Worm (Caenorhabditis elegans) whole organism, L4 larva: ENCODE results near the gene nhr-182.

ENCODE experiments used
- F10B5.3 ChIP-seq: sonication (generic microtip); optimal IDR thresholded peaks from 2 replicates; lab custom pipeline; 2016; ENCODE audit warnings: mild to moderate bottlenecking, missing genetic modification characterization, missing compliant biosample characterization
- F26F4.8 ChIP-seq: fragments of 200-800 bp; sonication (Bioruptor generic); conservative IDR thresholded peaks from 2 replicates; pipeline ENCODE4 v1.3.6; 2022; ENCODE audit warnings: missing genetic modification characterization, missing compliant biosample characterization
- F37D6.2 ChIP-seq: sonication (generic microtip); optimal IDR thresholded peaks from 2 replicates; lab custom pipeline; 2016; ENCODE audit warnings: mild to moderate bottlenecking, missing genetic modification characterization, missing compliant biosample characterization
- F44E2.7 ChIP-seq: fragments of 200-800 bp; sonication (Bioruptor generic); IDR thresholded peaks from 2 replicates; pipeline ENCODE4 v2.1.2; 2022; ENCODE audit warnings: missing genetic modification characterization, missing compliant biosample characterization
- T26A8.4 ChIP-seq: fragments of 200-800 bp; sonication (Bioruptor generic); IDR thresholded peaks from 2 replicates; pipeline ENCODE4 v1.3.6; 2022; ENCODE audit warnings: missing genetic modification characterization, missing compliant biosample characterization
- Y48G9A.11 ChIP-seq: fragments of 200-800 bp; sonication (Bioruptor generic); IDR thresholded peaks from 2 replicates; pipeline ENCODE4 v1.3.6; 2022; ENCODE audit warnings: missing genetic modification reagents, missing genetic modification characterization, missing compliant biosample characterization
- Y5F2A.4 ChIP-seq: fragments of 200-800 bp; sonication (Bioruptor generic); optimal IDR thresholded peaks from 2 replicates; lab custom pipeline; 2018; ENCODE audit warnings: mild to moderate bottlenecking, missing genetic modification characterization, missing compliant biosample characterization
- ZK337.2 ChIP-seq: fragments of 200-800 bp; sonication (Bioruptor generic); IDR thresholded peaks from 2 replicates; pipeline ENCODE4 v1.3.6; 2022; ENCODE audit warnings: missing genetic modification reagents, missing genetic modification characterization, missing compliant biosample characterization
- ceh-44 ChIP-seq: fragments of 200-800 bp; sonication (Bioruptor generic); IDR thresholded peaks from 2 replicates; pipeline ENCODE4 v1.3.6; 2022; ENCODE audit warnings: missing genetic modification reagents, missing genetic modification characterization, missing compliant biosample characterization
- ceh-62 ChIP-seq: sonication (generic microtip); optimal IDR thresholded peaks from 2 replicates; lab custom pipeline; 2017; ENCODE audit warnings: missing biosample characterization, missing genetic modification characterization
- ceh-82 ChIP-seq: sonication (generic microtip); optimal IDR thresholded peaks from 2 replicates; lab custom pipeline; 2017; ENCODE audit warnings: missing biosample characterization, missing genetic modification characterization
- cey-2 ChIP-seq: sonication (generic microtip); optimal IDR thresholded peaks from 3 replicates; lab custom pipeline; 2017; ENCODE audit warnings: missing genetic modification characterization, mild to moderate bottlenecking, missing compliant biosample characterization, antibody characterized with exemption, borderline replicate concordance; ENCODE audit not compliant: insufficient read depth
- ctbp-1 ChIP-seq: fragments of 200-800 bp; sonication (Bioruptor generic); IDR thresholded peaks from 2 replicates; pipeline ENCODE4 v1.3.6; 2022; ENCODE audit warnings: missing genetic modification reagents, missing genetic modification characterization, missing compliant biosample characterization
- daf-16 ChIP-seq, 3 experiments: sonication (generic microtip); optimal IDR thresholded peaks; 2 replicates each; lab custom pipeline; 2016 to 2017; ENCODE audit warnings: missing genetic modification characterization in 3 of 3, missing genetic modification reagents in 3 of 3, mild to moderate bottlenecking in 2 of 3, missing compliant biosample characterization in 2 of 3, missing biosample characterization in 1 of 3, moderate library complexity in 1 of 3
- dmd-9 ChIP-seq: fragments of 200-800 bp; sonication (Bioruptor generic); IDR thresholded peaks from 2 replicates; pipeline ENCODE4 v1.3.6; 2022; ENCODE audit warnings: missing genetic modification reagents, missing genetic modification characterization, missing compliant biosample characterization
- dve-1 ChIP-seq: sonication (generic microtip); optimal IDR thresholded peaks from 2 replicates; lab custom pipeline; 2017; ENCODE audit warnings: antibody characterized with exemption, mild to moderate bottlenecking, missing genetic modification characterization, missing compliant biosample characterization; ENCODE audit not compliant: insufficient read depth
- fkh-10 ChIP-seq: fragments of 150-350 bp; optimal IDR thresholded peaks from 2 replicates; lab custom pipeline; 2014; ENCODE audit warnings: missing biosample characterization, missing genetic modification reagents, missing genetic modification characterization
- fos-1 ChIP-seq: fragments of 150-350 bp; optimal IDR thresholded peaks from 2 replicates; lab custom pipeline; 2014; ENCODE audit warnings: missing biosample characterization, missing genetic modification characterization
- hif-1 ChIP-seq, 2 experiments: sonication (generic microtip); optimal IDR thresholded peaks; 2 replicates each; lab custom pipeline; 2016 to 2017; ENCODE audit warnings: missing compliant biosample characterization in 2 of 2, missing genetic modification characterization in 2 of 2, missing genetic modification reagents in 2 of 2, missing genotype in 2 of 2, mild to moderate bottlenecking in 1 of 2
- jun-1 ChIP-seq: fragments of 150-350 bp; optimal IDR thresholded peaks from 2 replicates; lab custom pipeline; 2014; ENCODE audit warnings: missing biosample characterization, missing genetic modification reagents, missing genetic modification characterization
- lim-7 ChIP-seq: fragments of 200-800 bp; sonication (Bioruptor generic); IDR thresholded peaks from 2 replicates; pipeline ENCODE4 v1.3.6; 2022; ENCODE audit warnings: missing genetic modification characterization, missing compliant biosample characterization
- lin-13 ChIP-seq: fragments of 150-350 bp; optimal IDR thresholded peaks from 2 replicates; lab custom pipeline; 2014; ENCODE audit warnings: missing biosample characterization, missing genetic modification reagents, missing genetic modification characterization
- lin-15B ChIP-seq: fragments of 150-350 bp; sonication (generic microtip); optimal IDR thresholded peaks from 3 replicates; lab custom pipeline; 2014; ENCODE audit warnings: missing biosample characterization, missing genetic modification characterization
- lin-29 ChIP-seq: fragments of 200-800 bp; sonication (Bioruptor generic); IDR thresholded peaks from 2 replicates; pipeline ENCODE4 v1.3.6; 2022; ENCODE audit warnings: missing genetic modification reagents, missing genetic modification characterization, missing compliant biosample characterization
- lin-38 ChIP-seq: fragments of 200-800 bp; sonication (Bioruptor generic); IDR thresholded peaks from 2 replicates; pipeline ENCODE4 v1.3.6; 2022; ENCODE audit warnings: missing genetic modification reagents, missing genetic modification characterization, missing compliant biosample characterization
- lir-3 ChIP-seq: sonication (generic microtip); optimal IDR thresholded peaks from 2 replicates; lab custom pipeline; 2016; ENCODE audit warnings: mild to moderate bottlenecking, missing genetic modification characterization, missing compliant biosample characterization
- madf-9 ChIP-seq: fragments of 200-800 bp; sonication (Bioruptor generic); conservative IDR thresholded peaks from 2 replicates; pipeline ENCODE4 v1.3.6; 2022; ENCODE audit warnings: missing genetic modification reagents, missing genetic modification characterization, missing compliant biosample characterization
- mep-1 ChIP-seq: fragments of 150-350 bp; sonication (generic microtip); optimal IDR thresholded peaks from 3 replicates; lab custom pipeline; 2014; ENCODE audit warnings: missing biosample characterization, missing genetic modification characterization
- nhr-10 ChIP-seq: fragments of 150-350 bp; optimal IDR thresholded peaks from 2 replicates; lab custom pipeline; 2014; ENCODE audit warnings: missing biosample characterization, missing genetic modification characterization
- nhr-11 ChIP-seq: fragments of 150-350 bp; optimal IDR thresholded peaks from 2 replicates; lab custom pipeline; 2014; ENCODE audit warnings: missing biosample characterization, missing genetic modification characterization
- nhr-25 ChIP-seq: sonication (generic microtip); optimal IDR thresholded peaks from 2 replicates; lab custom pipeline; 2017; ENCODE audit warnings: missing genetic modification characterization, mild to moderate bottlenecking, missing compliant biosample characterization, antibody characterized with exemption, moderate library complexity, borderline replicate concordance; ENCODE audit not compliant: insufficient read depth
- nhr-41 ChIP-seq: fragments of 200-800 bp; sonication (Bioruptor generic); IDR thresholded peaks from 2 replicates; pipeline ENCODE4 v1.3.6; 2022; ENCODE audit warnings: missing genetic modification reagents, missing genetic modification characterization, missing compliant biosample characterization
- nhr-48 ChIP-seq: sonication (generic microtip); optimal IDR thresholded peaks from 2 replicates; lab custom pipeline; 2016; ENCODE audit warnings: mild to moderate bottlenecking, missing genetic modification characterization, missing compliant biosample characterization
- nhr-6 ChIP-seq: fragments of 150-350 bp; optimal IDR thresholded peaks from 2 replicates; lab custom pipeline; 2014; ENCODE audit warnings: missing biosample characterization, missing genetic modification characterization
- nhr-76 ChIP-seq: fragments of 150-350 bp; optimal IDR thresholded peaks from 2 replicates; lab custom pipeline; 2014; ENCODE audit warnings: missing biosample characterization, missing genetic modification characterization
- php-3 ChIP-seq: fragments of 200-800 bp; sonication (Bioruptor generic); IDR thresholded peaks from 2 replicates; pipeline ENCODE4 v1.3.6; 2022; ENCODE audit warnings: missing genetic modification reagents, missing genetic modification characterization, missing compliant biosample characterization
- rbr-2 ChIP-seq: sonication (generic microtip); optimal IDR thresholded peaks from 2 replicates; lab custom pipeline; 2016; ENCODE audit warnings: missing genotype, missing genetic modification characterization, missing compliant biosample characterization
- sdz-12 ChIP-seq: fragments of 200-800 bp; sonication (Bioruptor generic); optimal IDR thresholded peaks from 2 replicates; lab custom pipeline; 2018; ENCODE audit warnings: mild to moderate bottlenecking, missing genetic modification characterization, missing compliant biosample characterization
- skn-1 ChIP-seq: fragments of 150-350 bp; optimal IDR thresholded peaks from 2 replicates; lab custom pipeline; 2014; ENCODE audit warnings: missing biosample characterization, missing genetic modification characterization
- snpc-1.2 ChIP-seq: fragments of 200-800 bp; sonication (Bioruptor generic); IDR thresholded peaks from 2 replicates; pipeline ENCODE4 v1.3.6; 2022; ENCODE audit warnings: missing genetic modification reagents, missing genetic modification characterization, missing compliant biosample characterization
- spr-3 ChIP-seq: fragments of 200-800 bp; sonication (Bioruptor generic); optimal IDR thresholded peaks from 2 replicates; lab custom pipeline; 2018; ENCODE audit warnings: mild to moderate bottlenecking, missing genetic modification characterization, missing compliant biosample characterization
- tag-97 ChIP-seq: fragments of 200-800 bp; sonication (Bioruptor generic); IDR thresholded peaks from 2 replicates; pipeline ENCODE4 v1.3.6; 2022; ENCODE audit warnings: missing genetic modification characterization, missing compliant biosample characterization
- unc-39 ChIP-seq: sonication (generic microtip); optimal IDR thresholded peaks from 2 replicates; lab custom pipeline; 2017; ENCODE audit warnings: missing biosample characterization, missing genetic modification characterization
- zag-1 ChIP-seq: fragments of 150-350 bp; optimal IDR thresholded peaks from 2 replicates; lab custom pipeline; 2014; ENCODE audit warnings: missing biosample characterization, missing genetic modification characterization
- zfp-2 ChIP-seq: sonication (generic microtip); optimal IDR thresholded peaks from 2 replicates; lab custom pipeline; 2016; ENCODE audit warnings: mild to moderate bottlenecking, missing genetic modification characterization, missing compliant biosample characterization
- zfp-3 ChIP-seq: fragments of 200-800 bp; sonication (Bioruptor generic); conservative IDR thresholded peaks from 2 replicates; pipeline ENCODE4 v1.3.6; 2022; ENCODE audit warnings: missing genetic modification reagents, missing genetic modification characterization, missing compliant biosample characterization
- zip-11 ChIP-seq: fragments of 200-800 bp; sonication (Bioruptor generic); IDR thresholded peaks from 2 replicates; pipeline ENCODE4 v1.3.6; 2022; ENCODE audit warnings: missing genetic modification characterization, missing compliant biosample characterization
- zip-2 ChIP-seq: fragments of 150-350 bp; optimal IDR thresholded peaks from 2 replicates; lab custom pipeline; 2014; ENCODE audit warnings: missing biosample characterization, missing genetic modification characterization
- ztf-7 ChIP-seq: fragments of 150-350 bp; optimal IDR thresholded peaks from 2 replicates; lab custom pipeline; 2014; ENCODE audit warnings: missing biosample characterization, missing genetic modification characterization

nhr-182 gene

DNA sequence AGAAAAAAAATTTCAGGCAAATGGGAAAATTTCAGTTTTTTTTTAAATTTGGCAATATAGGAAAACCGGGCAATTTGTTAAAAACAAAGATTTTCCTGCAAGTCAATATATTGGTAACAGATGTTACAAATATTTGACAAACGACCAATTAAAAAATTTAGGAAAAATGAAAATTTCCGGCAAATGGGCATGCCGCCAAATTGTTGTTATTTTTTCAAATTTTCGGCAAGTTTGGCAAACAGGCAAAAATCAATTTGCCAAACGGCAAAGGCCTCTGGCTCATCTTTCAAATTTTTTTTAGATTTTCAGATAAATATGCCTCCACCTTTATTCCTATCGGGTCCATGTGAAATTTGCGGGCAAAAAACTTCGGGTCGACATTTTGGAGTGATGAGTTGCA, 38.0 kb downstream of the nhr-182 start, which contains the start of gene nhr-128 (continued):
- TF ChIP-seq ceh-62 (tag; lab: Kevin White, UChicago) (no peak), fos-1 (tag; lab: Kevin White, UChicago) (no peak)

DNA sequence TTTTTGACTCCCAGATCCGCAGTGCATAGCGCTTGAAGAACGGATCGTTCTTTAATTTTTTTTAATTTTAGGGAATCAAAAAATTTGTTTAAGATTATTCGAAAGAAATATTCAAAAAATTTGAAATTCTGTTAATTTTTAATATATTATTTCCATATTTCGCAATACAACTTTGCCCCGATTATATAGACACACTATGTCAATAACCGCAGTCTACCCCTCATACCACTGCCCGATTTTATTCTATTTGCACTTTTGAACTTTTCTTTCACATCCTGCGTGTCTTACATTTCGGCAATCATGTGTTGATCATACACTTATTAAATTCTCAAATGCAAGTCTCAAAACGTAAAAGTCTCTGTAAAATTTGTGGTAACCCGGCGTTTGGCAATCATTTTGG, 40.9 kb downstream of the nhr-182 start, which contains the start of gene nhr-56:
Gene nhr-56, plus strand, starts transcription at position 202 of the 400 bp plus-strand sequence.
- no peak for TF ChIP-seq zip-2
- no peak for TF ChIP-seq nhr-41 (GFP tag; lab: Robert Waterston, UW)
- TF ChIP-seq jun-1 (tag; lab: Kevin White, UChicago): no peak
- TF ChIP-seq mep-1 (tag; lab: Kevin White, UChicago): peak; percentile 54
- no peak for TF ChIP-seq skn-1 (tag; lab: Kevin White, UChicago)
- TF ChIP-seq ZK337.2 (GFP tag; lab: Robert Waterston, UW): no peak
- TF ChIP-seq spr-3 (GFP tag; lab: Kevin White, UChicago): no peak
- no peak for TF ChIP-seq dmd-9 (GFP tag; lab: Robert Waterston, UW)
- peak; percentile 20 for TF ChIP-seq nhr-6 (tag; lab: Kevin White, UChicago)
- no peak for TF ChIP-seq ceh-62 (tag; lab: Kevin White, UChicago)
- no peak for TF ChIP-seq ztf-7 (tag; lab: Kevin White, UChicago)
- TF ChIP-seq fos-1 (tag; lab: Kevin White, UChicago): no peak
- no peak for TF ChIP-seq nhr-76
- no peak for TF ChIP-seq ctbp-1
- TF ChIP-seq fkh-10 (GFP tag; lab: Kevin White, UChicago): no peak
- TF ChIP-seq lin-29 (GFP tag; lab: Robert Waterston, UW): no peak
- no peak for TF ChIP-seq F44E2.7 (GFP tag; lab: Robert Waterston, UW)
- no peak for TF ChIP-seq zfp-2 (tag; lab: Kevin White, UChicago)
- no peak for TF ChIP-seq zip-11
- TF ChIP-seq ceh-44 (GFP tag; lab: Robert Waterston, UW): no peak
- no peak for TF ChIP-seq T26A8.4 (GFP tag; lab: Robert Waterston, UW)
- no peak for TF ChIP-seq F26F4.8 (GFP tag; lab: Robert Waterston, UW)
- no peak for TF ChIP-seq nhr-10 (tag; lab: Kevin White, UChicago)
- no peak for TF ChIP-seq Y5F2A.4
- TF ChIP-seq madf-9: no peak
- TF ChIP-seq lin-13 (GFP tag; lab: Kevin White, UChicago): no peak
- no peak for TF ChIP-seq nhr-48 (tag; lab: Kevin White, UChicago)
- no peak for TF ChIP-seq ceh-82 (tag; lab: Kevin White, UChicago)
- TF ChIP-seq F37D6.2: no peak
- TF ChIP-seq php-3 (GFP tag; lab: Robert Waterston, UW): no peak
- TF ChIP-seq lir-3 (tag; lab: Kevin White, UChicago): no peak
- TF ChIP-seq nhr-11 (tag; lab: Kevin White, UChicago): no peak
- no peak for TF ChIP-seq cey-2 (tag; lab: Kevin White, UChicago)
- TF ChIP-seq rbr-2 (tag; lab: Kevin White, UChicago): no peak
- no peak for TF ChIP-seq tag-97
- TF ChIP-seq Y48G9A.11: no peak
- TF ChIP-seq unc-39 (tag; lab: Kevin White, UChicago): no peak
- no peak for TF ChIP-seq zfp-3
- TF ChIP-seq hif-1 (tag; optimal IDR thresholded peaks at IDR 0.05; lab: Kevin White, UChicago): no peak
- TF ChIP-seq daf-16 (GFP tag; optimal IDR thresholded peaks at IDR 0.05; lab: Kevin White, UChicago): no peak
- TF ChIP-seq daf-16 (tag; optimal IDR thresholded peaks at IDR 0.05; lab: Kevin White, UChicago): peak; percentile 84
- no peak for TF ChIP-seq F10B5.3 (tag; lab: Kevin White, UChicago)
- TF ChIP-seq snpc-1.2 (GFP tag; lab: Robert Waterston, UW): no peak
- no peak for TF ChIP-seq lin-15B (tag; lab: Kevin White, UChicago)
- no peak for TF ChIP-seq nhr-25
- TF ChIP-seq lin-38 (GFP tag; lab: Robert Waterston, UW): no peak
- no peak for TF ChIP-seq zag-1 (tag; lab: Kevin White, UChicago)
- peak; percentile 67 for TF ChIP-seq dve-1
- no peak for TF ChIP-seq lim-7 (GFP tag; lab: Robert Waterston, UW)
- no peak for TF ChIP-seq sdz-12 (GFP tag; lab: Kevin White, UChicago)
